Worm (Caenorhabditis elegans): ENCODE measurements around the gene ife-5.

DNA sequence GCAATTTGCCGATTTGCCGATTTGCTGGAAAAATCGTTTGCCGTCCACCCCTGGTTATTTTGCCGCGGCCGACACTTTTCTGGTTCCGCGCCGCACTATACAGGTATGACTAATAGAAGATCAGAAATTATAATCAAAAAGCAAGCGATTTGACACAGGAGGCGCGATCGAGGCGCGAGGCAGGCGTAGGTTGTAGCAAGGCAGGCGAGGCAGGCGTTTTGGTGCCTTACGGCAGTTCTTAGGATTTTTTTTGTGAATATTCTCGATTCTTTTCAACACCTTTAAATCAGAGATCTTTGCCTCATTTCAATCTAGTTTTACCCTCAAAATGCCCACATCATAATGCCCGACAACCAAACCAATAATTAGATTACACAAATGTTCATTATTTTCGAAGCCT lies 43.7 kb downstream of the ife-5 start, which contains the start of gene sre-56:
- TF ChIP-seq somi-1 (GFP tag; optimal IDR thresholded peaks at IDR 0.05) (no peak), B0336.3 (GFP tag; IDR thresholded peaks at IDR 0.05) (no peak), bed-1 (GFP tag; IDR thresholded peaks at IDR 0.05) (no peak), egl-44 (GFP tag; IDR thresholded peaks at IDR 0.05) (no peak)
